Worm (Caenorhabditis elegans) whole organism, L4 larva: Measurements from ENCODE around the gene W03C9.6.

ENCODE experiments used
- D1046.2 ChIP-seq: fragments of 200-800 bp; sonication (Bioruptor generic); IDR thresholded peaks from 2 replicates; pipeline ENCODE4 v1.3.6; 2022; ENCODE audit warnings: missing genetic modification characterization, missing compliant biosample characterization
- F26F4.8 ChIP-seq: fragments of 200-800 bp; sonication (Bioruptor generic); conservative IDR thresholded peaks from 2 replicates; pipeline ENCODE4 v1.3.6; 2022; ENCODE audit warnings: missing genetic modification characterization, missing compliant biosample characterization
- R02D3.7 ChIP-seq: fragments of 150-350 bp; sonication (generic microtip); optimal IDR thresholded peaks from 3 replicates; lab custom pipeline; 2014; ENCODE audit warnings: missing biosample characterization, missing genetic modification characterization
- T26A8.4 ChIP-seq: fragments of 200-800 bp; sonication (Bioruptor generic); IDR thresholded peaks from 2 replicates; pipeline ENCODE4 v1.3.6; 2022; ENCODE audit warnings: missing genetic modification characterization, missing compliant biosample characterization
- Y105C5A.15 ChIP-seq: fragments of 200-800 bp; sonication (Bioruptor generic); IDR thresholded peaks from 2 replicates; pipeline ENCODE4 v1.3.6; 2022; ENCODE audit warnings: missing genetic modification characterization, missing compliant biosample characterization
- Y48G9A.11 ChIP-seq: fragments of 200-800 bp; sonication (Bioruptor generic); IDR thresholded peaks from 2 replicates; pipeline ENCODE4 v1.3.6; 2022; ENCODE audit warnings: missing genetic modification reagents, missing genetic modification characterization, missing compliant biosample characterization
- Y5F2A.4 ChIP-seq: fragments of 200-800 bp; sonication (Bioruptor generic); optimal IDR thresholded peaks from 2 replicates; lab custom pipeline; 2018; ENCODE audit warnings: mild to moderate bottlenecking, missing genetic modification characterization, missing compliant biosample characterization
- ama-1 ChIP-seq: fragments of 150-350 bp; optimal IDR thresholded peaks from 2 replicates; lab custom pipeline; 2014; ENCODE audit warnings: inconsistent platforms, mixed read lengths
- arid-1 ChIP-seq: fragments of 200-800 bp; sonication (Bioruptor generic); conservative IDR thresholded peaks from 2 replicates; pipeline ENCODE4 v1.3.6; 2022; ENCODE audit warnings: missing genetic modification reagents, missing genetic modification characterization, missing compliant biosample characterization
- attf-4 ChIP-seq: sonication (generic microtip); optimal IDR thresholded peaks from 3 replicates; lab custom pipeline; 2017; ENCODE audit warnings: missing biosample characterization, missing genetic modification characterization
- ceh-32 ChIP-seq: sonication (generic microtip); optimal IDR thresholded peaks from 2 replicates; lab custom pipeline; 2016; ENCODE audit warnings: mild to moderate bottlenecking, missing genetic modification characterization, missing compliant biosample characterization; ENCODE audit not compliant: poor library complexity
- ceh-44 ChIP-seq: fragments of 200-800 bp; sonication (Bioruptor generic); IDR thresholded peaks from 2 replicates; pipeline ENCODE4 v1.3.6; 2022; ENCODE audit warnings: missing genetic modification reagents, missing genetic modification characterization, missing compliant biosample characterization
- ceh-62 ChIP-seq: sonication (generic microtip); optimal IDR thresholded peaks from 2 replicates; lab custom pipeline; 2017; ENCODE audit warnings: missing biosample characterization, missing genetic modification characterization
- ctbp-1 ChIP-seq: fragments of 200-800 bp; sonication (Bioruptor generic); IDR thresholded peaks from 2 replicates; pipeline ENCODE4 v1.3.6; 2022; ENCODE audit warnings: missing genetic modification reagents, missing genetic modification characterization, missing compliant biosample characterization
- daf-12 ChIP-seq: fragments of 150-350 bp; optimal IDR thresholded peaks from 2 replicates; lab custom pipeline; 2014; ENCODE audit warnings: missing biosample characterization, missing genetic modification reagents, missing genetic modification characterization
- dmd-6 ChIP-seq: fragments of 200-800 bp; sonication (Bioruptor generic); IDR thresholded peaks from 2 replicates; pipeline ENCODE4 v1.3.6; 2022; ENCODE audit warnings: missing genetic modification reagents, missing genetic modification characterization, missing compliant biosample characterization
- dmd-9 ChIP-seq: fragments of 200-800 bp; sonication (Bioruptor generic); IDR thresholded peaks from 2 replicates; pipeline ENCODE4 v1.3.6; 2022; ENCODE audit warnings: missing genetic modification reagents, missing genetic modification characterization, missing compliant biosample characterization
- dpl-1 ChIP-seq: fragments of 150-350 bp; optimal IDR thresholded peaks from 2 replicates; lab custom pipeline; 2014; ENCODE audit warnings: missing biosample characterization, missing genetic modification reagents, missing genetic modification characterization
- dve-1 ChIP-seq: sonication (generic microtip); optimal IDR thresholded peaks from 2 replicates; lab custom pipeline; 2017; ENCODE audit warnings: antibody characterized with exemption, mild to moderate bottlenecking, missing genetic modification characterization, missing compliant biosample characterization; ENCODE audit not compliant: insufficient read depth
- egl-27 ChIP-seq: sonication (generic microtip); optimal IDR thresholded peaks from 3 replicates; lab custom pipeline; 2017; ENCODE audit warnings: missing biosample characterization, missing genetic modification reagents, missing genetic modification characterization
- egl-43 ChIP-seq: fragments of 200-800 bp; sonication (Bioruptor generic); IDR thresholded peaks from 2 replicates; pipeline ENCODE4 v1.3.6; 2022; ENCODE audit warnings: missing genetic modification reagents, missing genetic modification characterization, missing compliant biosample characterization
- fos-1 ChIP-seq: fragments of 150-350 bp; optimal IDR thresholded peaks from 2 replicates; lab custom pipeline; 2014; ENCODE audit warnings: missing biosample characterization, missing genetic modification characterization
- gei-8 ChIP-seq: fragments of 200-800 bp; sonication (Bioruptor generic); optimal IDR thresholded peaks from 2 replicates; lab custom pipeline; 2018; ENCODE audit warnings: mild to moderate bottlenecking, missing genetic modification characterization, missing compliant biosample characterization
- hlh-11 ChIP-seq: fragments of 200-800 bp; sonication (Bioruptor generic); optimal IDR thresholded peaks from 2 replicates; lab custom pipeline; 2018; ENCODE audit warnings: mild to moderate bottlenecking, missing genetic modification characterization, missing compliant biosample characterization
- hlh-30 ChIP-seq: sonication (generic microtip); optimal IDR thresholded peaks from 2 replicates; lab custom pipeline; 2017; ENCODE audit warnings: antibody characterized with exemption, mild to moderate bottlenecking, missing genetic modification characterization, missing compliant biosample characterization; ENCODE audit not compliant: insufficient read depth
- hmg-1.1 ChIP-seq: fragments of 200-800 bp; sonication (Bioruptor generic); IDR thresholded peaks from 2 replicates; pipeline ENCODE4 v1.3.6; 2022; ENCODE audit warnings: missing genetic modification reagents, missing genetic modification characterization, missing compliant biosample characterization
- jun-1 ChIP-seq: fragments of 150-350 bp; optimal IDR thresholded peaks from 2 replicates; lab custom pipeline; 2014; ENCODE audit warnings: missing biosample characterization, missing genetic modification reagents, missing genetic modification characterization
- lim-7 ChIP-seq: fragments of 200-800 bp; sonication (Bioruptor generic); IDR thresholded peaks from 2 replicates; pipeline ENCODE4 v1.3.6; 2022; ENCODE audit warnings: missing genetic modification characterization, missing compliant biosample characterization
- lin-29 ChIP-seq: fragments of 200-800 bp; sonication (Bioruptor generic); IDR thresholded peaks from 2 replicates; pipeline ENCODE4 v1.3.6; 2022; ENCODE audit warnings: missing genetic modification reagents, missing genetic modification characterization, missing compliant biosample characterization
- lin-39 ChIP-seq: fragments of 150-350 bp; optimal IDR thresholded peaks from 2 replicates; lab custom pipeline; 2014; ENCODE audit warnings: missing biosample characterization, missing genetic modification reagents, missing genetic modification characterization
- madf-5 ChIP-seq, 2 experiments: fragments of 200-800 bp; sonication (Bioruptor generic); IDR thresholded peaks; 2 replicates each; pipeline ENCODE4 v1.3.6; 2022; ENCODE audit warnings: missing compliant biosample characterization in 2 of 2, missing genetic modification characterization in 2 of 2
- mxl-2 ChIP-seq: fragments of 200-800 bp; sonication (Bioruptor generic); conservative IDR thresholded peaks from 2 replicates; pipeline ENCODE4 v1.3.6; 2022; ENCODE audit warnings: missing genetic modification reagents, missing genetic modification characterization, missing compliant biosample characterization
- nhr-10 ChIP-seq: fragments of 150-350 bp; optimal IDR thresholded peaks from 2 replicates; lab custom pipeline; 2014; ENCODE audit warnings: missing biosample characterization, missing genetic modification characterization
- nhr-111 ChIP-seq: fragments of 200-800 bp; sonication (Bioruptor generic); optimal IDR thresholded peaks from 2 replicates; lab custom pipeline; 2018; ENCODE audit warnings: mild to moderate bottlenecking, missing genetic modification characterization, missing compliant biosample characterization
- nhr-237 ChIP-seq: sonication (generic microtip); optimal IDR thresholded peaks from 2 replicates; lab custom pipeline; 2017; ENCODE audit warnings: missing biosample characterization, missing genetic modification characterization
- nhr-6 ChIP-seq: fragments of 150-350 bp; optimal IDR thresholded peaks from 2 replicates; lab custom pipeline; 2014; ENCODE audit warnings: missing biosample characterization, missing genetic modification characterization
- nhr-76 ChIP-seq: fragments of 150-350 bp; optimal IDR thresholded peaks from 2 replicates; lab custom pipeline; 2014; ENCODE audit warnings: missing biosample characterization, missing genetic modification characterization
- pha-4 ChIP-seq, 2 experiments: fragments of 150-350 bp in 1 of 2; fragments of 200-800 bp in 1 of 2; sonication (Bioruptor generic) in 1 of 2; IDR thresholded peaks in 1 of 2; optimal IDR thresholded peaks in 1 of 2; 2 replicates each; pipeline versions ENCODE4 v1.3.6 to Lab custom; 2014 to 2022; ENCODE audit warnings: missing genetic modification characterization in 2 of 2, missing genetic modification reagents in 2 of 2, missing biosample characterization in 1 of 2, missing compliant biosample characterization in 1 of 2
- pqm-1 ChIP-seq: sonication (generic microtip); optimal IDR thresholded peaks from 2 replicates; lab custom pipeline; 2017; ENCODE audit warnings: missing biosample characterization, missing genetic modification characterization
- saeg-2 ChIP-seq: fragments of 200-800 bp; sonication (Bioruptor generic); IDR thresholded peaks from 2 replicates; pipeline ENCODE4 v1.3.6; 2022; ENCODE audit warnings: missing genetic modification reagents, missing genetic modification characterization, missing compliant biosample characterization
- skn-1 ChIP-seq: fragments of 150-350 bp; optimal IDR thresholded peaks from 2 replicates; lab custom pipeline; 2014; ENCODE audit warnings: missing biosample characterization, missing genetic modification characterization
- snpc-1.2 ChIP-seq: fragments of 200-800 bp; sonication (Bioruptor generic); IDR thresholded peaks from 2 replicates; pipeline ENCODE4 v1.3.6; 2022; ENCODE audit warnings: missing genetic modification reagents, missing genetic modification characterization, missing compliant biosample characterization
- snpc-4 ChIP-seq: fragments of 150-350 bp; optimal IDR thresholded peaks from 2 replicates; lab custom pipeline; 2014; ENCODE audit warnings: missing biosample characterization, missing genetic modification characterization
- spr-3 ChIP-seq: fragments of 200-800 bp; sonication (Bioruptor generic); optimal IDR thresholded peaks from 2 replicates; lab custom pipeline; 2018; ENCODE audit warnings: mild to moderate bottlenecking, missing genetic modification characterization, missing compliant biosample characterization
- tra-1 ChIP-seq: fragments of 200-800 bp; sonication (Bioruptor generic); IDR thresholded peaks from 2 replicates; pipeline ENCODE4 v1.3.6; 2022; ENCODE audit warnings: missing genetic modification reagents, missing genetic modification characterization, missing compliant biosample characterization
- unc-130 ChIP-seq: sonication (generic microtip); optimal IDR thresholded peaks from 2 replicates; lab custom pipeline; 2016; ENCODE audit warnings: missing genetic modification reagents, missing genetic modification characterization, missing compliant biosample characterization
- vab-7 ChIP-seq: fragments of 200-800 bp; sonication (Bioruptor generic); IDR thresholded peaks from 2 replicates; pipeline ENCODE4 v1.3.6; 2022; ENCODE audit warnings: missing genetic modification reagents, missing genetic modification characterization, missing compliant biosample characterization
- zag-1 ChIP-seq: fragments of 150-350 bp; optimal IDR thresholded peaks from 2 replicates; lab custom pipeline; 2014; ENCODE audit warnings: missing biosample characterization, missing genetic modification characterization
- zfp-2 ChIP-seq: sonication (generic microtip); optimal IDR thresholded peaks from 2 replicates; lab custom pipeline; 2016; ENCODE audit warnings: mild to moderate bottlenecking, missing genetic modification characterization, missing compliant biosample characterization
- zip-11 ChIP-seq: fragments of 200-800 bp; sonication (Bioruptor generic); IDR thresholded peaks from 2 replicates; pipeline ENCODE4 v1.3.6; 2022; ENCODE audit warnings: missing genetic modification characterization, missing compliant biosample characterization

Gene W03C9.6

ce11 chrII:11960596-11961217 is 6.4 kb downstream of the W03C9.6 start (continued):
- TF ChIP-seq nhr-76 (no peak), snpc-1.2 (GFP tag; lab: Robert Waterston, UW) (peak; percentile 94), ceh-44 (GFP tag; lab: Robert Waterston, UW) (peak; percentile 98), madf-5 (GFP tag; IDR thresholded peaks at IDR 0.05; lab: Robert Waterston, UW) (peak; percentile 98 to 99), dpl-1 (peak; percentile 32), pha-4 (GFP tag; IDR thresholded peaks at IDR 0.05; lab: Robert Waterston, UW) (peak; percentile 99), pha-4 (tag; optimal IDR thresholded peaks at IDR 0.05; lab: Kevin White, UChicago) (no peak), nhr-111 (GFP tag; lab: Kevin White, UChicago) (peak; percentile 99), T26A8.4 (GFP tag; lab: Robert Waterston, UW) (peak; percentile 96), F26F4.8 (GFP tag; lab: Robert Waterston, UW) (peak; percentile 100), Y5F2A.4 (peak; percentile 98), arid-1 (GFP tag; lab: Robert Waterston, UW) (peak; percentile 99), nhr-237 (no peak), mxl-2 (GFP tag; lab: Robert Waterston, UW) (peak; percentile 91), lim-7 (GFP tag; lab: Robert Waterston, UW) (peak; percentile 100), D1046.2 (GFP tag; lab: Robert Waterston, UW) (peak; percentile 97), unc-130 (GFP tag; lab: Kevin White, UChicago) (peak; percentile 95), ceh-32 (tag; lab: Kevin White, UChicago) (peak; percentile 64), lin-29 (GFP tag; lab: Robert Waterston, UW) (peak; percentile 85), hlh-30 (tag; lab: Kevin White, UChicago) (peak; percentile 71), fos-1 (tag; lab: Kevin White, UChicago) (no peak), ctbp-1 (GFP tag; lab: Robert Waterston, UW) (peak; percentile 97), vab-7 (GFP tag; lab: Robert Waterston, UW) (peak; percentile 99), pqm-1 (tag; lab: Kevin White, UChicago) (no peak), egl-43 (peak; percentile 100), dmd-6 (GFP tag; lab: Robert Waterston, UW) (peak; percentile 86), dmd-9 (peak; percentile 95), ama-1 (lab: Kevin White, UChicago) (no peak), saeg-2 (GFP tag; lab: Robert Waterston, UW) (peak; percentile 94), hlh-11 (peak; percentile 85), Y48G9A.11 (GFP tag; lab: Robert Waterston, UW) (peak; percentile 98), lin-39 (no peak), nhr-6 (tag; lab: Kevin White, UChicago) (peak; percentile 40), ceh-62 (no peak), snpc-4 (tag; lab: Kevin White, UChicago) (no peak), egl-27 (no peak), nhr-10 (tag; lab: Kevin White, UChicago) (no peak), hmg-1.1 (peak; percentile 95), gei-8 (GFP tag; lab: Kevin White, UChicago) (peak; percentile 98), skn-1 (tag; lab: Kevin White, UChicago) (no peak), dve-1 (peak; percentile 80), Y105C5A.15 (peak; percentile 99), tra-1 (GFP tag; lab: Robert Waterston, UW) (peak; percentile 96), zfp-2 (peak; percentile 78), daf-12 (tag; lab: Kevin White, UChicago) (no peak), zip-11 (GFP tag; lab: Robert Waterston, UW) (peak; percentile 93), R02D3.7 (peak; percentile 45), jun-1 (tag; lab: Kevin White, UChicago) (peak; percentile 64), spr-3 (GFP tag; lab: Kevin White, UChicago) (peak; percentile 94), zag-1 (tag; lab: Kevin White, UChicago) (no peak), attf-4 (tag; lab: Kevin White, UChicago) (peak; percentile 57)
